Worm (Caenorhabditis elegans): ENCODE results near the gene ndus-8.

The ndus-8 gene

DNA sequence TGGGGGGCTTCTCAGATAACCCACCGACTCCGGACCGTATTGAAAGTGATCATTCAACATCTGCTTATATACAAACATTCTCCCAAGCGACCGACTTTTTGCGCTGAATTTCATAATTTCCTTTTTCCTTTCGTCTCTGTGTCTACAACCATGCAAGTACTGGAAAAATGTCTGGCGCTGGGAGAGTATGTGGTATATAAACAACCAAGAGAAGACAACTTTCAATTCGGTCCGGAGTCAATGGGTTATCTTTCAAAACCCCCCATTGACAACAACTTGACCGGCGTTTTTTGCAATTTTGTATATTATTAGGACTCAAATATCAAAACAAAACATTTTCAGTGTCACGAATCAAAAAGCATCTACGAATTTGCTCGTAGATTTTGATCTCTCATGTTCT lies 44.5 kb upstream of the ndus-8 start (continued):
- TF ChIP-seq athp-1 (tag; optimal IDR thresholded peaks at IDR 0.05) (peak; percentile 5), ztf-25 (GFP tag; IDR thresholded peaks at IDR 0.05) (no peak), lsl-1 (GFP tag; optimal IDR thresholded peaks at IDR 0.05) (no peak), ceh-40 (GFP tag; IDR thresholded peaks at IDR 0.05) (no peak), K11D2.4 (GFP tag; IDR thresholded peaks at IDR 0.05) (no peak; the same call in 1 of the 2 replicates), nhr-179 (tag; optimal IDR thresholded peaks at IDR 0.05) (no peak), snpc-1.3 (tag; optimal IDR thresholded peaks at IDR 0.05; ENCODE audit: insufficient read depth) (peak; percentile 49), C17E4.6 (GFP tag; IDR thresholded peaks at IDR 0.05) (no peak), ceh-58 (GFP tag; IDR thresholded peaks at IDR 0.05) (no peak), ZK185.1 (tag; optimal IDR thresholded peaks at IDR 0.05; ENCODE audit: poor library complexity, severe bottlenecking) (peak; percentile 79), ztf-22 (GFP tag; optimal IDR thresholded peaks at IDR 0.05) (no peak), efl-1 (GFP tag; optimal IDR thresholded peaks at IDR 0.05) (no peak), rpc-1 (optimal IDR thresholded peaks at IDR 0.05) (peak; percentile 70), rpc-1 (tag; optimal IDR thresholded peaks at IDR 0.05) (peak; percentile 64), Y53F4B.3 (GFP tag; IDR thresholded peaks at IDR 0.05) (no peak), pha-4 (tag; optimal IDR thresholded peaks at IDR 0.05) (no peak), egl-44 (GFP tag; IDR thresholded peaks at IDR 0.05) (peak; percentile 42; the same call in 1 of the 2 replicates), Y56A3A.18 (GFP tag; IDR thresholded peaks at IDR 0.05) (0 out of 2 replicates have a peak, but pooled peaks have one; percentile 52), cebp-2 (GFP tag; IDR thresholded peaks at IDR 0.05) (no peak), snpc-4 (GFP tag; optimal IDR thresholded peaks at IDR 0.05) (peak; percentile 97), snpc-4 (tag; optimal IDR thresholded peaks at IDR 0.05) (peak; percentile 99 to 100 (median 100)), madf-3 (GFP tag; IDR thresholded peaks at IDR 0.05) (no peak), mes-4 (tag; optimal IDR thresholded peaks at IDR 0.05) (no peak), lin-26 (GFP tag; IDR thresholded peaks at IDR 0.05) (peak; percentile 70; the same call in 1 of the 2 replicates), atf-7 (tag; optimal IDR thresholded peaks at IDR 0.05) (peak; percentile 81), F52B5.7 (tag; optimal IDR thresholded peaks at IDR 0.05) (peak; percentile 38), ztf-26 (tag; optimal IDR thresholded peaks at IDR 0.05) (peak; percentile 82), lag-1 (GFP tag; IDR thresholded peaks at IDR 0.05) (no peak), nfyb-1 (GFP tag; IDR thresholded peaks at IDR 0.05) (peak; percentile 94), ceh-100 (GFP tag; IDR thresholded peaks at IDR 0.05) (0 out of 2 replicates have a peak, but pooled peaks have one; percentile 42)

DNA sequence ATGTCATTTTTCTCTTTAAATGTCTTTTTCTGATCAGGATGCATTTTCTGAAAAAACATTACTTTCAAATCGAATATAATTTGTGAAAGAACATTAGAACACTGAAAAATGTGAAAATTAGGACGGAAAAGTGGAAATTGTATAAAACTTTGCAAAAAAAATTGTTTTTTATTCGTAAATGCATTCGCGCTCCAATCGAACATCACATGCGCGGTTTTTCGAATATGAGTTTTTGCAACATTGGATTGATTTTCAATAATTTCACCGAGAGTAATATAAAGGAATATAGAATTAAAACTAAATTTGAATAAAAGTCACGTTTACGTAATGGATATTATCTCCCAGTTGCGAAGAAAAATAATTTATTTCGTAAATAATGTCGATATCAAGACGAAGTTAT lies 43.2 kb upstream of the ndus-8 start, which contains the start of the genes spot-1 and B0361.11:
spot-1 (minus strand) TSS at position 47 of the 400 bp plus-strand sequence.
B0361.11 (plus strand) TSS at position 372 of the 400 bp plus-strand sequence.
- peak; percentile 42 for TF ChIP-seq dpl-1 (GFP tag; optimal IDR thresholded peaks at IDR 0.05)
- no peak for TF ChIP-seq C17E4.6 (GFP tag; IDR thresholded peaks at IDR 0.05)
- TF ChIP-seq mcd-1 (GFP tag; IDR thresholded peaks at IDR 0.05), result peak; percentile 88
- TF ChIP-seq tbx-9 (tag; optimal IDR thresholded peaks at IDR 0.05; ENCODE audit: borderline replicate concordance), result no peak
- TF ChIP-seq hlh-26 (GFP tag; conservative IDR thresholded peaks at IDR 0.05), result no peak
- TF ChIP-seq snpc-1.3 (tag; optimal IDR thresholded peaks at IDR 0.05; ENCODE audit: insufficient read depth), result no peak
- TF ChIP-seq lin-54 (GFP tag; optimal IDR thresholded peaks at IDR 0.05), result peak; percentile 87
- TF ChIP-seq zfh-2 (GFP tag; conservative IDR thresholded peaks at IDR 0.05), result no peak
- no peak for TF ChIP-seq snpc-4 (GFP tag; optimal IDR thresholded peaks at IDR 0.05)
- peak in 2 of 4 experiments; percentile 12 to 48 for TF ChIP-seq snpc-4 (tag; optimal IDR thresholded peaks at IDR 0.05)
- TF ChIP-seq ekl-4 (GFP tag; IDR thresholded peaks at IDR 0.05), result no peak
- peak; percentile 1 to 77 (median 27) for TF ChIP-seq lin-35 (GFP tag; optimal IDR thresholded peaks at IDR 0.05)
- no peak for TF ChIP-seq ets-4 (GFP tag; optimal IDR thresholded peaks at IDR 0.05)
- TF ChIP-seq mxl-1 (tag; optimal IDR thresholded peaks at IDR 0.05), result no peak
- peak; percentile 75 for TF ChIP-seq efl-1 (GFP tag; optimal IDR thresholded peaks at IDR 0.05)

All from whole organism, young adult.